Fruit fly (Drosophila melanogaster) whole organism, prepupa: ENCODE results near the gene Prps.

Experiments used
- Blimp-1 ChIP-seq: fragments of 200-800 bp; sonication (Bioruptor generic); optimal IDR thresholded peaks from 3 replicates; lab custom pipeline; 2017; ENCODE audit warnings: missing biosample characterization, missing genetic modification characterization, mild to moderate bottlenecking, moderate library complexity, missing genetic modification reagents
- CG10669 ChIP-seq: fragments of 200-800 bp; sonication (Bioruptor generic); optimal IDR thresholded peaks from 3 replicates; lab custom pipeline; 2018; ENCODE audit warnings: missing biosample characterization, mild to moderate bottlenecking, missing genetic modification characterization, moderate library complexity
- CG11294 ChIP-seq: fragments of 200-800 bp; sonication (Bioruptor generic); IDR thresholded peaks from 2 replicates; pipeline ENCODE4 v1.3.6; 2022; ENCODE audit warnings: missing biosample characterization, missing genetic modification characterization
- CG11762 ChIP-seq: fragments of 200-800 bp; sonication (Bioruptor generic); optimal IDR thresholded peaks from 3 replicates; lab custom pipeline; 2016; ENCODE audit warnings: missing biosample characterization, missing genetic modification characterization; ENCODE audit not compliant: insufficient read depth
- CG15336 ChIP-seq: fragments of 200-800 bp; sonication (Bioruptor generic); IDR thresholded peaks from 2 replicates; pipeline ENCODE4 v1.3.6; 2022; ENCODE audit warnings: missing biosample characterization, missing genetic modification characterization
- CG1621 ChIP-seq: fragments of 200-800 bp; sonication (Bioruptor generic); optimal IDR thresholded peaks from 3 replicates; lab custom pipeline; 2018; ENCODE audit warnings: missing biosample characterization, mild to moderate bottlenecking, missing genetic modification characterization
- CG16779 ChIP-seq: fragments of 200-800 bp; sonication (Bioruptor generic); optimal IDR thresholded peaks from 3 replicates; lab custom pipeline; 2017; ENCODE audit warnings: missing biosample characterization, mild to moderate bottlenecking, missing genetic modification characterization
- CG3032 ChIP-seq: fragments of 200-800 bp; optimal IDR thresholded peaks from 2 replicates; lab custom pipeline; 2019; ENCODE audit warnings: missing biosample characterization, mild to moderate bottlenecking, missing genetic modification characterization, moderate library complexity
- CG31627 ChIP-seq: fragments of 200-800 bp; sonication (Bioruptor generic); optimal IDR thresholded peaks from 3 replicates; lab custom pipeline; 2016; ENCODE audit warnings: missing biosample characterization, missing genetic modification characterization
- CG32006 ChIP-seq: fragments of 200-800 bp; sonication (Bioruptor generic); optimal IDR thresholded peaks from 3 replicates; lab custom pipeline; 2017; ENCODE audit warnings: missing biosample characterization, mild to moderate bottlenecking, missing genetic modification characterization
- CG34406 ChIP-seq: fragments of 200-800 bp; sonication (Bioruptor generic); optimal IDR thresholded peaks from 3 replicates; lab custom pipeline; 2016; ENCODE audit warnings: missing biosample characterization, missing genetic modification characterization
- CG3919 ChIP-seq: fragments of 200-800 bp; sonication (Bioruptor generic); optimal IDR thresholded peaks from 3 replicates; lab custom pipeline; 2016; ENCODE audit warnings: missing biosample characterization, missing genetic modification characterization
- CG4318 ChIP-seq: fragments of 200-800 bp; sonication (Bioruptor generic); optimal IDR thresholded peaks from 3 replicates; lab custom pipeline; 2017; ENCODE audit warnings: missing biosample characterization, mild to moderate bottlenecking, missing genetic modification characterization
- CG6163 ChIP-seq: fragments of 200-800 bp; sonication (Bioruptor generic); IDR thresholded peaks from 3 replicates; pipeline ENCODE4 v1.3.6; 2022; ENCODE audit warnings: missing biosample characterization, missing genetic modification characterization
- CG6276 ChIP-seq: fragments of 200-800 bp; sonication (Bioruptor generic); optimal IDR thresholded peaks from 2 replicates; lab custom pipeline; 2017; ENCODE audit warnings: missing biosample characterization, mild to moderate bottlenecking, missing genetic modification characterization
- CG6854 ChIP-seq: fragments of 200-800 bp; sonication (Bioruptor generic); optimal IDR thresholded peaks from 2 replicates; lab custom pipeline; 2017; ENCODE audit warnings: missing biosample characterization, mild to moderate bottlenecking, missing genetic modification characterization
- CG7368 ChIP-seq: fragments of 200-800 bp; sonication (Bioruptor generic); optimal IDR thresholded peaks from 3 replicates; lab custom pipeline; 2016; ENCODE audit warnings: missing biosample characterization, missing genetic modification characterization
- CG8119 ChIP-seq: fragments of 200-800 bp; sonication (Bioruptor generic); IDR thresholded peaks from 3 replicates; pipeline ENCODE4 v1.3.6; 2022; ENCODE audit warnings: missing biosample characterization, missing genetic modification characterization
- CG8632 ChIP-seq: fragments of 200-800 bp; sonication (Bioruptor generic); optimal IDR thresholded peaks from 3 replicates; lab custom pipeline; 2016; ENCODE audit warnings: missing biosample characterization, missing genetic modification characterization
- Eip75B ChIP-seq: fragments of 200-800 bp; sonication (Bioruptor generic); optimal IDR thresholded peaks from 3 replicates; lab custom pipeline; 2016; ENCODE audit warnings: missing biosample characterization, missing genetic modification characterization
- Eip78C ChIP-seq: fragments of 200-800 bp; sonication (Bioruptor generic); peaks from one replicate; lab custom pipeline; 2016; ENCODE audit warnings: missing biosample characterization, missing genetic modification characterization
- Eip93F ChIP-seq: fragments of 200-800 bp; sonication (Bioruptor generic); optimal IDR thresholded peaks from 2 replicates; lab custom pipeline; 2016; ENCODE audit warnings: missing biosample characterization, mild to moderate bottlenecking, missing genetic modification characterization
- Ets21C ChIP-seq: fragments of 200-800 bp; sonication (Bioruptor generic); optimal IDR thresholded peaks from 3 replicates; lab custom pipeline; 2016; ENCODE audit warnings: missing biosample characterization, missing genetic modification characterization
- Ets96B ChIP-seq: fragments of 200-800 bp; optimal IDR thresholded peaks from 2 replicates; lab custom pipeline; 2019; ENCODE audit warnings: missing biosample characterization, mild to moderate bottlenecking, missing genetic modification characterization, moderate library complexity
- Gug ChIP-seq: fragments of 200-800 bp; sonication (Bioruptor generic); IDR thresholded peaks from 2 replicates; pipeline ENCODE4 v1.3.6; 2022; ENCODE audit warnings: missing biosample characterization, missing genetic modification characterization
- Hr38 ChIP-seq: sonication (Bioruptor generic); optimal IDR thresholded peaks from 2 replicates; lab custom pipeline; 2016; ENCODE audit warnings: missing biosample characterization, missing genetic modification characterization
- Hr39 ChIP-seq: fragments of 200-800 bp; sonication (Bioruptor generic); optimal IDR thresholded peaks from 2 replicates; lab custom pipeline; 2016; ENCODE audit warnings: missing biosample characterization, missing genetic modification characterization
- Hr4 ChIP-seq: fragments of 200-800 bp; sonication (Bioruptor generic); optimal IDR thresholded peaks from 3 replicates; lab custom pipeline; 2016; ENCODE audit warnings: missing biosample characterization, missing genetic modification characterization
- Lpt ChIP-seq: fragments of 200-800 bp; sonication (Bioruptor generic); optimal IDR thresholded peaks from 3 replicates; lab custom pipeline; 2016; ENCODE audit warnings: missing biosample characterization, missing genetic modification characterization
- Met ChIP-seq: fragments of 200-800 bp; sonication (Bioruptor generic); optimal IDR thresholded peaks from 3 replicates; lab custom pipeline; 2016; ENCODE audit warnings: missing biosample characterization, missing genetic modification characterization
- OdsH ChIP-seq: fragments of 200-800 bp; sonication (Bioruptor generic); optimal IDR thresholded peaks from 3 replicates; lab custom pipeline; 2016; ENCODE audit warnings: missing biosample characterization, missing genetic modification characterization
- Smox ChIP-seq: fragments of 200-800 bp; sonication (Bioruptor generic); optimal IDR thresholded peaks from 3 replicates; lab custom pipeline; 2016; ENCODE audit warnings: missing biosample characterization, missing genetic modification characterization
- Sox102F ChIP-seq: fragments of 200-800 bp; sonication (Bioruptor generic); optimal IDR thresholded peaks from 2 replicates; lab custom pipeline; 2016; ENCODE audit warnings: missing biosample characterization, mild to moderate bottlenecking, missing genetic modification characterization
- Sox14 ChIP-seq: fragments of 200-800 bp; sonication (Bioruptor generic); optimal IDR thresholded peaks from 3 replicates; lab custom pipeline; 2016; ENCODE audit warnings: missing biosample characterization, missing genetic modification characterization
- Sox15 ChIP-seq: fragments of 200-800 bp; sonication (Bioruptor generic); optimal IDR thresholded peaks from 3 replicates; lab custom pipeline; 2016; ENCODE audit warnings: missing biosample characterization, missing genetic modification characterization
- achi ChIP-seq: fragments of 200-800 bp; sonication (Bioruptor generic); optimal IDR thresholded peaks from 3 replicates; lab custom pipeline; 2016; ENCODE audit warnings: missing biosample characterization, missing genetic modification characterization
- cyc ChIP-seq: fragments of 200-800 bp; sonication (Bioruptor generic); optimal IDR thresholded peaks from 3 replicates; lab custom pipeline; 2016; ENCODE audit warnings: missing biosample characterization, missing genetic modification characterization
- dac ChIP-seq: fragments of 200-800 bp; sonication (Bioruptor generic); optimal IDR thresholded peaks from 2 replicates; lab custom pipeline; 2017; ENCODE audit warnings: missing biosample characterization, mild to moderate bottlenecking, missing genetic modification characterization
- dsx ChIP-seq: fragments of 200-800 bp; optimal IDR thresholded peaks from 3 replicates; lab custom pipeline; 2019; ENCODE audit warnings: missing biosample characterization, mild to moderate bottlenecking, missing genetic modification characterization, moderate library complexity; ENCODE audit not compliant: poor library complexity, severe bottlenecking
- eg ChIP-seq: fragments of 200-800 bp; sonication (Bioruptor generic); IDR thresholded peaks from 3 replicates; pipeline ENCODE4 v1.3.6; 2022; ENCODE audit warnings: missing biosample characterization, missing genetic modification characterization
- esn ChIP-seq: fragments of 200-800 bp; sonication (Bioruptor generic); optimal IDR thresholded peaks from 2 replicates; lab custom pipeline; 2016; ENCODE audit warnings: missing biosample characterization, mild to moderate bottlenecking, missing genetic modification characterization, moderate library complexity
- fd59A ChIP-seq: fragments of 200-800 bp; sonication (Bioruptor generic); optimal IDR thresholded peaks from 2 replicates; lab custom pipeline; 2017; ENCODE audit warnings: missing biosample characterization, mild to moderate bottlenecking, missing genetic modification characterization, missing genetic modification reagents
- fd85E ChIP-seq: fragments of 200-800 bp; sonication (Bioruptor generic); optimal IDR thresholded peaks from 3 replicates; lab custom pipeline; 2016; ENCODE audit warnings: missing biosample characterization, missing genetic modification characterization
- fkh ChIP-seq: fragments of 200-800 bp; sonication (Bioruptor generic); optimal IDR thresholded peaks from 3 replicates; lab custom pipeline; 2017; ENCODE audit warnings: missing biosample characterization, mild to moderate bottlenecking, missing genetic modification characterization, moderate library complexity
- lz ChIP-seq: fragments of 200-800 bp; sonication (Bioruptor generic); optimal IDR thresholded peaks from 3 replicates; lab custom pipeline; 2016; ENCODE audit warnings: missing biosample characterization, missing genetic modification characterization
- net ChIP-seq: fragments of 200-800 bp; sonication (Bioruptor generic); optimal IDR thresholded peaks from 3 replicates; lab custom pipeline; 2016; ENCODE audit warnings: missing biosample characterization, missing genetic modification characterization
- pdm3 ChIP-seq: fragments of 200-800 bp; sonication (Bioruptor generic); optimal IDR thresholded peaks from 3 replicates; lab custom pipeline; 2016; ENCODE audit warnings: missing biosample characterization, missing genetic modification characterization
- salr ChIP-seq, 2 experiments: fragments of 200-800 bp; sonication (Bioruptor generic); optimal IDR thresholded peaks; 3 replicates each; lab custom pipeline; 2016 to 2018; ENCODE audit warnings: missing biosample characterization in 2 of 2, missing genetic modification characterization in 2 of 2, mild to moderate bottlenecking in 1 of 2
- spab ChIP-seq: fragments of 200-800 bp; sonication (Bioruptor generic); optimal IDR thresholded peaks from 2 replicates; lab custom pipeline; 2017; ENCODE audit warnings: missing biosample characterization, mild to moderate bottlenecking, missing genetic modification characterization, missing genetic modification reagents
- ss ChIP-seq, 2 experiments: fragments of 200-800 bp; sonication (Bioruptor generic); optimal IDR thresholded peaks; 2 replicates in 1 of 2; 3 replicates in 1 of 2; lab custom pipeline; 2017 to 2018; ENCODE audit warnings: mild to moderate bottlenecking in 2 of 2, missing biosample characterization in 2 of 2, missing genetic modification characterization in 2 of 2, moderate library complexity in 1 of 2
- svp ChIP-seq: fragments of 200-800 bp; sonication (Bioruptor generic); peaks from one replicate; lab custom pipeline; 2016; ENCODE audit warnings: missing biosample characterization, missing genetic modification characterization
- topi ChIP-seq: fragments of 200-800 bp; sonication (Bioruptor generic); optimal IDR thresholded peaks from 3 replicates; lab custom pipeline; 2016; ENCODE audit warnings: missing biosample characterization, missing genetic modification characterization
- vri ChIP-seq: fragments of 200-800 bp; sonication (Bioruptor generic); optimal IDR thresholded peaks from 3 replicates; lab custom pipeline; 2016; ENCODE audit warnings: missing biosample characterization, mild to moderate bottlenecking, missing genetic modification characterization

The Prps gene

dm6 chr3L:9718929-9719328, 22.4 kb upstream of the Prps start, which contains the start of the genes CG18178 and CG14174:
CG18178 (minus strand) TSS chr3L:9719144.
CG14174 (plus strand) TSS chr3L:9719328.
- TF ChIP-seq Ets96B (tag; lab: Kevin White, UChicago): peak; percentile 69
- TF ChIP-seq Lpt (GFP tag; lab: Kevin White, UChicago): no peak
- TF ChIP-seq CG10669 (GFP tag; lab: Kevin White, UChicago): no peak
- peak; percentile 32; the same call in 1 of the 3 replicates for TF ChIP-seq eg (GFP tag; lab: Robert Waterston, UW)
- no peak; the same call in 2 of the 3 replicates for TF ChIP-seq CG8119 (GFP tag; lab: Robert Waterston, UW)
- TF ChIP-seq Smox: no peak
- no peak for TF ChIP-seq dac (GFP tag; lab: Kevin White, UChicago)
- TF ChIP-seq CG11294: peak; percentile 36; the same call in 1 of the 2 replicates
- no peak for TF ChIP-seq Eip93F
- TF ChIP-seq lz (GFP tag; lab: Kevin White, UChicago): peak; percentile 38
- peak; percentile 50 for TF ChIP-seq CG34406 (GFP tag; lab: Kevin White, UChicago)
- peak; percentile 30 for TF ChIP-seq CG31627 (GFP tag; lab: Kevin White, UChicago)
- no peak for TF ChIP-seq Blimp-1 (GFP tag; lab: Kevin White, UChicago)
- no peak for TF ChIP-seq Sox102F (GFP tag; lab: Kevin White, UChicago)
- no peak for TF ChIP-seq CG8632 (GFP tag; lab: Kevin White, UChicago)
- TF ChIP-seq OdsH (GFP tag; lab: Kevin White, UChicago): no peak
- no peak for TF ChIP-seq Eip78C (GFP tag; lab: Kevin White, UChicago)
- peak; percentile 61 for TF ChIP-seq dsx (GFP tag; lab: Kevin White, UChicago)
- TF ChIP-seq CG16779 (tag; lab: Kevin White, UChicago): no peak
- peak in 1 of 2 experiments; percentile 36 for TF ChIP-seq salr (GFP tag; optimal IDR thresholded peaks at IDR 0.05; lab: Kevin White, UChicago)
- no peak for TF ChIP-seq CG4318 (GFP tag; lab: Kevin White, UChicago)
- TF ChIP-seq Sox15 (GFP tag; lab: Kevin White, UChicago): peak; percentile 44
- no peak for TF ChIP-seq pdm3 (GFP tag; lab: Kevin White, UChicago)
- TF ChIP-seq CG32006 (GFP tag; lab: Kevin White, UChicago): no peak
- no peak for TF ChIP-seq achi (GFP tag; lab: Kevin White, UChicago)
- TF ChIP-seq Gug (GFP tag; lab: Robert Waterston, UW): peak; percentile 24; the same call in 1 of the 2 replicates
- no peak for TF ChIP-seq Met (GFP tag; lab: Kevin White, UChicago)
- TF ChIP-seq Sox14 (GFP tag; lab: Kevin White, UChicago): peak; percentile 51
- TF ChIP-seq cyc (GFP tag; lab: Kevin White, UChicago): peak; percentile 54
- TF ChIP-seq Hr4 (GFP tag; lab: Kevin White, UChicago): no peak
- no peak for TF ChIP-seq Ets21C (GFP tag; lab: Kevin White, UChicago)
- TF ChIP-seq spab (GFP tag; lab: Kevin White, UChicago): no peak
- TF ChIP-seq CG3032 (tag; lab: Kevin White, UChicago): peak; percentile 78
- no peak for TF ChIP-seq CG1621 (tag; lab: Kevin White, UChicago)
- TF ChIP-seq topi (GFP tag; lab: Kevin White, UChicago): no peak
- TF ChIP-seq ss (GFP tag; optimal IDR thresholded peaks at IDR 0.05; lab: Kevin White, UChicago): no peak
- TF ChIP-seq fkh: no peak
- no peak for TF ChIP-seq CG6276 (GFP tag; lab: Kevin White, UChicago)
- no peak for TF ChIP-seq Hr38
- TF ChIP-seq Hr39: peak; percentile 37
- peak; percentile 56; the same call in 1 of the 2 replicates for TF ChIP-seq CG15336
- TF ChIP-seq svp: no peak
- no peak for TF ChIP-seq fd59A
- no peak for TF ChIP-seq Eip75B (GFP tag; lab: Kevin White, UChicago)
- TF ChIP-seq esn (GFP tag; lab: Kevin White, UChicago): peak; percentile 60
- TF ChIP-seq CG7368 (GFP tag; lab: Kevin White, UChicago): no peak
- no peak for TF ChIP-seq fd85E (GFP tag; lab: Kevin White, UChicago)
- TF ChIP-seq CG6854 (GFP tag; lab: Kevin White, UChicago): peak; percentile 5
- TF ChIP-seq CG6163 (GFP tag; lab: Robert Waterston, UW): 0 out of 3 replicates have a peak, but pooled peaks have one; percentile 29
- TF ChIP-seq vri (GFP tag; lab: Kevin White, UChicago): no peak
- no peak for TF ChIP-seq net (GFP tag; lab: Kevin White, UChicago)
- TF ChIP-seq CG11762 (GFP tag; lab: Kevin White, UChicago): peak; percentile 37
- no peak for TF ChIP-seq CG3919
